Fruit fly (Drosophila melanogaster): ENCODE results near the gene PolE1.

The PolE1 gene

dm6 chr3R:23318928-23319327, 29.0 kb upstream of the PolE1 start:
- TF ChIP-seq CG3995 (GFP tag; optimal IDR thresholded peaks at IDR 0.05) (no peak), luna (GFP tag; optimal IDR thresholded peaks at IDR 0.05) (no peak), Drgx (GFP tag; IDR thresholded peaks at IDR 0.05) (0 out of 2 replicates have a peak, but pooled peaks have one; percentile 29), HLH54F (GFP tag; optimal IDR thresholded peaks at IDR 0.05) (no peak), HLH3B (GFP tag; IDR thresholded peaks at IDR 0.05) (no peak), nom (GFP tag; optimal IDR thresholded peaks at IDR 0.05) (peak; percentile 81), pb (GFP tag; optimal IDR thresholded peaks at IDR 0.05) (no peak), CG17385 (GFP tag; optimal IDR thresholded peaks at IDR 0.05) (peak; percentile 11), bsh (GFP tag; optimal IDR thresholded peaks at IDR 0.05) (peak in 1 of 2 experiments; percentile 54), z (GFP tag; IDR thresholded peaks at IDR 0.05) (peak; percentile 46; the same call in 1 of the 3 replicates)

- no peak for TF ChIP-seq fru (optimal IDR thresholded peaks at IDR 0.05)
- peak; percentile 68 for TF ChIP-seq sens (GFP tag)
- TF ChIP-seq ems (GFP tag; optimal IDR thresholded peaks at IDR 0.05): no peak
These were observed 27.7 kb upstream of the PolE1 start for dm6 chr3R:23320251-23320650.

- TF ChIP-seq CG10543 (GFP tag; optimal IDR thresholded peaks at IDR 0.05): peak; percentile 43
- no peak for TF ChIP-seq Sry-β (GFP tag; optimal IDR thresholded peaks at IDR 0.05)
- no peak for TF ChIP-seq gem (tag; optimal IDR thresholded peaks at IDR 0.05)
- no peak for TF ChIP-seq Scr (GFP tag; IDR thresholded peaks at IDR 0.05; ENCODE audit: partially characterized antibody)
- TF ChIP-seq CG32532 (GFP tag; IDR thresholded peaks at IDR 0.05): peak; percentile 37; the same call in 1 of the 2 replicates
- TF ChIP-seq ATbp (GFP tag; optimal IDR thresholded peaks at IDR 0.05): no peak
- TF ChIP-seq abd-A (tag; optimal IDR thresholded peaks at IDR 0.05): no peak
- TF ChIP-seq CG13287 (GFP tag; IDR thresholded peaks at IDR 0.05; ENCODE audit: partially characterized antibody): no peak
- TF ChIP-seq gsb-n (tag; optimal IDR thresholded peaks at IDR 0.05): no peak
- TF ChIP-seq HmgZ (tag; optimal IDR thresholded peaks at IDR 0.05): no peak
- TF ChIP-seq HLHmδ (GFP tag; optimal IDR thresholded peaks at IDR 0.05): no peak
- no peak for TF ChIP-seq Lhr (GFP tag; optimal IDR thresholded peaks at IDR 0.05)
- TF ChIP-seq Deaf1 (tag; optimal IDR thresholded peaks at IDR 0.05): peak; percentile 83
- no peak for TF ChIP-seq nau (GFP tag; optimal IDR thresholded peaks at IDR 0.05)
- 0 out of 2 replicates have a peak, but pooled peaks have one; percentile 30 for TF ChIP-seq onecut (GFP tag; IDR thresholded peaks at IDR 0.05)
- no peak for TF ChIP-seq Jarid2 (GFP tag; optimal IDR thresholded peaks at IDR 0.05)
- TF ChIP-seq CG9817 (tag; optimal IDR thresholded peaks at IDR 0.05): no peak
- peak; percentile 11 for TF ChIP-seq CG5180 (GFP tag; optimal IDR thresholded peaks at IDR 0.05)
- TF ChIP-seq CG12659 (GFP tag; optimal IDR thresholded peaks at IDR 0.05): no peak
- TF ChIP-seq CG6683 (GFP tag; optimal IDR thresholded peaks at IDR 0.05): no peak
- no peak for TF ChIP-seq gcm2 (GFP tag; optimal IDR thresholded peaks at IDR 0.05)
- no peak for TF ChIP-seq Ada2b (GFP tag; IDR thresholded peaks at IDR 0.05)
- TF ChIP-seq CG12769 (tag; optimal IDR thresholded peaks at IDR 0.05): peak; percentile 32
- no peak for TF ChIP-seq schlank (tag; optimal IDR thresholded peaks at IDR 0.05)
- no peak for TF ChIP-seq CG7556 (GFP tag; optimal IDR thresholded peaks at IDR 0.05)
- TF ChIP-seq CG9932 (GFP tag; IDR thresholded peaks at IDR 0.05): no peak
- TF ChIP-seq CG32767 (GFP tag; IDR thresholded peaks at IDR 0.05): 0 out of 2 replicates have a peak, but pooled peaks have one; percentile 15
- TF ChIP-seq CG11398 (GFP tag; optimal IDR thresholded peaks at IDR 0.05): no peak
- no peak for TF ChIP-seq scrt (GFP tag; optimal IDR thresholded peaks at IDR 0.05)
- no peak for TF ChIP-seq insv (GFP tag; optimal IDR thresholded peaks at IDR 0.05)
- TF ChIP-seq ssp (GFP tag; IDR thresholded peaks at IDR 0.05): no peak
- no peak for TF ChIP-seq Ravus (GFP tag; IDR thresholded peaks at IDR 0.05)
- no peak for TF ChIP-seq dimm (GFP tag; IDR thresholded peaks at IDR 0.05)
These were observed 24.1 kb upstream of the PolE1 start for dm6 chr3R:23323639-23324350.
